Fruit fly (Drosophila melanogaster) whole organism, embryonic: ENCODE measurements around the gene Ret.

Experiments
- Asciz ChIP-seq: fragments of 200-800 bp; sonication (Bioruptor generic); optimal IDR thresholded peaks from 2 replicates; lab custom pipeline; 2017; ENCODE audit warnings: missing biosample characterization, mild to moderate bottlenecking, missing genetic modification characterization, missing genetic modification reagents
- Blimp-1 ChIP-seq: fragments of 200-800 bp; sonication (Bioruptor generic); optimal IDR thresholded peaks from 3 replicates; lab custom pipeline; 2018; ENCODE audit warnings: missing biosample characterization, missing genetic modification characterization, mild to moderate bottlenecking, moderate library complexity, missing genetic modification reagents
- CG11504 ChIP-seq: fragments of 200-800 bp; sonication (Bioruptor generic); optimal IDR thresholded peaks from 3 replicates; lab custom pipeline; 2019; ENCODE audit warnings: missing biosample characterization, mild to moderate bottlenecking, missing genetic modification characterization, moderate library complexity
- CG12744 ChIP-seq: fragments of 200-800 bp; sonication (Bioruptor generic); optimal IDR thresholded peaks from 2 replicates; lab custom pipeline; 2016; ENCODE audit warnings: missing biosample characterization, missing genetic modification characterization
- CG12769 ChIP-seq: fragments of 200-800 bp; sonication (Bioruptor generic); optimal IDR thresholded peaks from 2 replicates; lab custom pipeline; 2019; ENCODE audit warnings: missing biosample characterization, mild to moderate bottlenecking, missing genetic modification characterization, moderate library complexity
- CG17568 ChIP-seq: fragments of 200-800 bp; sonication (Bioruptor generic); optimal IDR thresholded peaks from 2 replicates; lab custom pipeline; 2018; ENCODE audit warnings: missing biosample characterization, mild to moderate bottlenecking, missing genetic modification characterization, moderate library complexity
- CG17829 ChIP-seq: fragments of 200-800 bp; optimal IDR thresholded peaks from 2 replicates; lab custom pipeline; 2019; ENCODE audit warnings: missing biosample characterization, mild to moderate bottlenecking, missing genetic modification characterization, moderate library complexity
- CG18619 ChIP-seq: fragments of 200-800 bp; sonication (Bioruptor generic); optimal IDR thresholded peaks from 3 replicates; lab custom pipeline; 2017; ENCODE audit warnings: missing biosample characterization, mild to moderate bottlenecking, missing genetic modification characterization
- CG2199 ChIP-seq: fragments of 200-800 bp; sonication (Bioruptor generic); IDR thresholded peaks from 3 replicates; pipeline ENCODE4 v1.3.6; 2022; ENCODE audit warnings: missing biosample characterization, missing genetic modification characterization
- CG2889 ChIP-seq: fragments of 200-800 bp; sonication (Bioruptor generic); IDR thresholded peaks from 3 replicates; pipeline ENCODE4 v1.3.6; 2022; ENCODE audit warnings: missing biosample characterization, missing genetic modification characterization
- CG31224 ChIP-seq: fragments of 200-800 bp; sonication (Bioruptor generic); IDR thresholded peaks from 2 replicates; pipeline ENCODE4 v1.3.6; 2022; ENCODE audit warnings: missing biosample characterization, missing genetic modification characterization
- CG3281 ChIP-seq: fragments of 200-800 bp; sonication (Bioruptor generic); optimal IDR thresholded peaks from 3 replicates; lab custom pipeline; 2017; ENCODE audit warnings: missing biosample characterization, mild to moderate bottlenecking, missing genetic modification characterization
- CG3995 ChIP-seq: fragments of 200-800 bp; sonication (Bioruptor generic); optimal IDR thresholded peaks from 3 replicates; lab custom pipeline; 2016; ENCODE audit warnings: missing biosample characterization, missing genetic modification characterization
- CG42726 ChIP-seq: fragments of 200-800 bp; sonication (Bioruptor generic); IDR thresholded peaks from 2 replicates; pipeline ENCODE4 v1.3.6; 2022; ENCODE audit warnings: missing biosample characterization, missing genetic modification characterization; ENCODE audit not compliant: partially characterized antibody
- CG4282 ChIP-seq: fragments of 200-800 bp; sonication (Bioruptor generic); optimal IDR thresholded peaks from 2 replicates; lab custom pipeline; 2016; ENCODE audit warnings: missing biosample characterization, missing genetic modification characterization
- CG4707 ChIP-seq: fragments of 200-800 bp; sonication (Bioruptor generic); optimal IDR thresholded peaks from 2 replicates; lab custom pipeline; 2018; ENCODE audit warnings: missing biosample characterization, mild to moderate bottlenecking, missing genetic modification characterization, moderate library complexity
- CG6272 ChIP-seq: fragments of 200-800 bp; sonication (Bioruptor generic); IDR thresholded peaks from 2 replicates; pipeline ENCODE4 v1.3.6; 2022; ENCODE audit warnings: missing biosample characterization, missing genetic modification characterization
- CG7271 ChIP-seq: fragments of 200-800 bp; sonication (Bioruptor generic); optimal IDR thresholded peaks from 2 replicates; lab custom pipeline; 2018; ENCODE audit warnings: missing biosample characterization, mild to moderate bottlenecking, missing genetic modification characterization, moderate library complexity
- CG7357 ChIP-seq: fragments of 200-800 bp; sonication (Bioruptor generic); IDR thresholded peaks from 3 replicates; pipeline ENCODE4 v1.3.6; 2022; ENCODE audit warnings: missing biosample characterization, missing genetic modification characterization
- Camta ChIP-seq: fragments of 200-800 bp; sonication (Bioruptor generic); optimal IDR thresholded peaks from 2 replicates; lab custom pipeline; 2016; ENCODE audit warnings: missing biosample characterization, missing genetic modification characterization
- Dad ChIP-seq: fragments of 200-800 bp; sonication (Bioruptor generic); optimal IDR thresholded peaks from 3 replicates; lab custom pipeline; 2016; ENCODE audit warnings: missing biosample characterization, missing genetic modification characterization
- Dbx ChIP-seq: fragments of 200-800 bp; sonication (Bioruptor generic); IDR thresholded peaks from 3 replicates; pipeline ENCODE4 v1.3.6; 2022; ENCODE audit warnings: missing biosample characterization, missing genetic modification characterization
- Dip2 ChIP-seq: fragments of 200-800 bp; sonication (Bioruptor generic); IDR thresholded peaks from 2 replicates; pipeline ENCODE4 v1.3.6; 2022; ENCODE audit warnings: missing biosample characterization, missing genetic modification characterization
- Doc3 ChIP-seq: fragments of 200-800 bp; sonication (Bioruptor generic); IDR thresholded peaks from 3 replicates; pipeline ENCODE4 v1.3.6; 2022; ENCODE audit warnings: missing biosample characterization, missing genetic modification characterization; ENCODE audit not compliant: partially characterized antibody
- Ets65A ChIP-seq: fragments of 200-800 bp; sonication (Bioruptor generic); peaks from one replicate; lab custom pipeline; 2016; ENCODE audit warnings: missing biosample characterization, missing genetic modification characterization
- Hsf ChIP-seq: fragments of 200-800 bp; sonication (Bioruptor generic); optimal IDR thresholded peaks from 3 replicates; lab custom pipeline; 2016; ENCODE audit warnings: missing biosample characterization, missing genetic modification characterization
- Mes4 ChIP-seq: fragments of 200-800 bp; sonication (Bioruptor generic); optimal IDR thresholded peaks from 2 replicates; lab custom pipeline; 2016; ENCODE audit warnings: missing biosample characterization, missing genetic modification characterization
- Nf-YB ChIP-seq: fragments of 200-800 bp; sonication (Bioruptor generic); optimal IDR thresholded peaks from 3 replicates; lab custom pipeline; 2019; ENCODE audit warnings: missing biosample characterization, mild to moderate bottlenecking, missing genetic modification characterization, moderate library complexity
- Optix ChIP-seq: fragments of 200-800 bp; sonication (Bioruptor generic); IDR thresholded peaks from 3 replicates; pipeline ENCODE4 v1.3.6; 2022; ENCODE audit warnings: missing biosample characterization, missing genetic modification characterization
- Ptx1 ChIP-seq: fragments of 200-800 bp; sonication (Bioruptor generic); IDR thresholded peaks from 2 replicates; pipeline ENCODE4 v1.3.6; 2022; ENCODE audit warnings: missing biosample characterization, missing genetic modification characterization
- Rx ChIP-seq: fragments of 200-800 bp; sonication (Bioruptor generic); IDR thresholded peaks from 2 replicates; pipeline ENCODE4 v1.3.6; 2022; ENCODE audit warnings: missing biosample characterization, missing genetic modification characterization
- Spps ChIP-seq: fragments of 200-800 bp; sonication (Bioruptor generic); optimal IDR thresholded peaks from 2 replicates; lab custom pipeline; 2018; ENCODE audit warnings: missing biosample characterization, mild to moderate bottlenecking, missing genetic modification characterization
- Taf1 ChIP-seq: fragments of 200-800 bp; sonication (Bioruptor generic); IDR thresholded peaks from 2 replicates; pipeline ENCODE4 v1.3.6; 2022; ENCODE audit warnings: missing biosample characterization, missing genetic modification characterization
- ara ChIP-seq: fragments of 200-800 bp; sonication (Bioruptor generic); IDR thresholded peaks from 2 replicates; pipeline ENCODE4 v1.3.6; 2022; ENCODE audit warnings: missing biosample characterization, missing genetic modification characterization
- dmrt11E ChIP-seq: fragments of 200-800 bp; sonication (Bioruptor generic); optimal IDR thresholded peaks from 3 replicates; lab custom pipeline; 2018; ENCODE audit warnings: missing biosample characterization, mild to moderate bottlenecking, missing genetic modification characterization, moderate library complexity
- emc ChIP-seq: fragments of 200-800 bp; sonication (Bioruptor generic); optimal IDR thresholded peaks from 2 replicates; lab custom pipeline; 2016; ENCODE audit warnings: missing biosample characterization, missing genetic modification characterization
- eyg ChIP-seq: fragments of 200-800 bp; sonication (Bioruptor generic); optimal IDR thresholded peaks from 3 replicates; lab custom pipeline; 2016; ENCODE audit warnings: missing biosample characterization, missing genetic modification characterization
- ftz-f1 ChIP-seq: fragments of 200-800 bp; sonication (Bioruptor generic); optimal IDR thresholded peaks from 2 replicates; lab custom pipeline; 2016; ENCODE audit warnings: missing biosample characterization, missing genetic modification characterization
- gfzf ChIP-seq: fragments of 200-800 bp; sonication (Bioruptor generic); optimal IDR thresholded peaks from 2 replicates; lab custom pipeline; 2016; ENCODE audit warnings: missing biosample characterization, mild to moderate bottlenecking, missing genetic modification characterization, moderate library complexity
- grn ChIP-seq: fragments of 200-800 bp; sonication (Bioruptor generic); optimal IDR thresholded peaks from 3 replicates; lab custom pipeline; 2017; ENCODE audit warnings: missing biosample characterization, missing genetic modification characterization
- lab ChIP-seq: fragments of 200-800 bp; sonication (Bioruptor generic); optimal IDR thresholded peaks from 3 replicates; lab custom pipeline; 2017; ENCODE audit warnings: missing biosample characterization, missing genetic modification characterization, mild to moderate bottlenecking, moderate library complexity, missing genetic modification reagents
- mld ChIP-seq: fragments of 200-800 bp; sonication (Bioruptor generic); IDR thresholded peaks from 3 replicates; pipeline ENCODE4 v1.3.6; 2022; ENCODE audit warnings: missing biosample characterization, missing genetic modification characterization; ENCODE audit not compliant: partially characterized antibody
- sc ChIP-seq, 3 experiments: fragments of >200 bp in 2 of 3; fragments of 200-800 bp in 1 of 3; sonication (Bioruptor generic) in 1 of 3; optimal IDR thresholded peaks; 2 replicates in 2 of 3; 3 replicates in 1 of 3; lab custom pipeline; 2017; ENCODE audit warnings: mild to moderate bottlenecking in 1 of 3, missing biosample characterization in 1 of 3, missing genetic modification characterization in 1 of 3, missing genetic modification reagents in 1 of 3
- sens-2 ChIP-seq: fragments of 200-800 bp; sonication (Bioruptor generic); IDR thresholded peaks from 2 replicates; pipeline ENCODE4 v1.3.6; 2022; ENCODE audit warnings: missing biosample characterization, missing genetic modification characterization
- tin ChIP-seq: fragments of 200-800 bp; sonication (Bioruptor generic); optimal IDR thresholded peaks from 3 replicates; lab custom pipeline; 2016; ENCODE audit warnings: missing biosample characterization, missing genetic modification characterization
- trh ChIP-seq: fragments of 200-800 bp; sonication (Bioruptor generic); optimal IDR thresholded peaks from 2 replicates; lab custom pipeline; 2016; ENCODE audit warnings: missing biosample characterization, missing genetic modification characterization
- unc-4 ChIP-seq: fragments of 200-800 bp; sonication (Bioruptor generic); IDR thresholded peaks from 2 replicates; pipeline ENCODE4 v1.3.6; 2022; ENCODE audit warnings: missing biosample characterization, missing genetic modification characterization; ENCODE audit not compliant: partially characterized antibody
- vnd ChIP-seq: fragments of 200-800 bp; sonication (Bioruptor generic); IDR thresholded peaks from 3 replicates; pipeline ENCODE4 v1.3.6; 2022; ENCODE audit warnings: missing biosample characterization, missing genetic modification characterization; ENCODE audit not compliant: partially characterized antibody
- yki ChIP-seq: fragments of >200 bp; optimal IDR thresholded peaks from 3 replicates; lab custom pipeline; 2018

The Ret gene

dm6 chr2L:21156156-21157040, 42.2 kb downstream of the Ret start, which contains the start of the genes Mpp6 and E2f2 (continued):
- peak; percentile 31 for TF ChIP-seq tin (GFP tag; lab: Kevin White, UChicago)
- no peak for TF ChIP-seq Spps (tag; lab: Kevin White, UChicago)
- no peak for TF ChIP-seq sens-2 (GFP tag; lab: Robert Waterston, UW)
- TF ChIP-seq sc (optimal IDR thresholded peaks at IDR 0.05; lab: Kevin White, UChicago): no peak
- no peak for TF ChIP-seq sc (GFP tag; optimal IDR thresholded peaks at IDR 0.05; lab: Kevin White, UChicago)
- peak; percentile 5 for TF ChIP-seq CG17829 (tag; lab: Kevin White, UChicago)
- TF ChIP-seq CG11504: peak; percentile 18
- no peak for TF ChIP-seq yki (lab: Kevin White, UChicago)
- TF ChIP-seq eyg (GFP tag; lab: Kevin White, UChicago): no peak
- no peak for TF ChIP-seq Mes4 (GFP tag; lab: Kevin White, UChicago)
- TF ChIP-seq CG42726: peak; percentile 93
- TF ChIP-seq CG7357 (GFP tag; lab: Robert Waterston, UW): no peak
- TF ChIP-seq CG31224 (GFP tag; lab: Robert Waterston, UW): no peak
- TF ChIP-seq unc-4: peak; percentile 79
- TF ChIP-seq Ptx1 (GFP tag; lab: Robert Waterston, UW): no peak
- TF ChIP-seq grn (GFP tag; lab: Kevin White, UChicago): no peak
- no peak for TF ChIP-seq CG4707
- no peak for TF ChIP-seq CG17568 (GFP tag; lab: Kevin White, UChicago)
- peak; percentile 87 for TF ChIP-seq Dbx (GFP tag; lab: Robert Waterston, UW)
- TF ChIP-seq dmrt11E (tag; lab: Kevin White, UChicago): no peak
- no peak for TF ChIP-seq trh
- peak; percentile 93 for TF ChIP-seq Ets65A
- no peak for TF ChIP-seq Rx (GFP tag; lab: Robert Waterston, UW)
- peak; percentile 50; the same call in 1 of the 2 replicates for TF ChIP-seq CG6272
- no peak for TF ChIP-seq lab (GFP tag; lab: Kevin White, UChicago)
- TF ChIP-seq Camta (GFP tag; lab: Kevin White, UChicago): no peak
- no peak for TF ChIP-seq Asciz (GFP tag; lab: Kevin White, UChicago)
- peak; percentile 24 for TF ChIP-seq Hsf
- TF ChIP-seq CG2199: no peak
- TF ChIP-seq gfzf (GFP tag; lab: Kevin White, UChicago): no peak
- no peak for TF ChIP-seq ara (GFP tag; lab: Robert Waterston, UW)
- TF ChIP-seq ftz-f1 (GFP tag; lab: Kevin White, UChicago): no peak
- TF ChIP-seq Blimp-1 (GFP tag; lab: Kevin White, UChicago): no peak
- peak; percentile 4 for TF ChIP-seq CG3281 (GFP tag; lab: Kevin White, UChicago)
- no peak for TF ChIP-seq Nf-YB
- peak; percentile 79 for TF ChIP-seq vnd (GFP tag; lab: Robert Waterston, UW)
- TF ChIP-seq CG18619 (GFP tag; lab: Kevin White, UChicago): peak; percentile 36
- TF ChIP-seq Dad (GFP tag; lab: Kevin White, UChicago): peak; percentile 1
- no peak for TF ChIP-seq CG12744 (GFP tag; lab: Kevin White, UChicago)
- no peak for TF ChIP-seq Taf1 (GFP tag; lab: Robert Waterston, UW)
- no peak for TF ChIP-seq CG2889 (GFP tag; lab: Robert Waterston, UW)
- peak; percentile 9 for TF ChIP-seq emc (GFP tag; lab: Kevin White, UChicago)
- no peak for TF ChIP-seq CG4282 (GFP tag; lab: Kevin White, UChicago)
- TF ChIP-seq CG12769 (tag; lab: Kevin White, UChicago): no peak
- TF ChIP-seq CG7271 (tag; lab: Kevin White, UChicago): no peak
- no peak for TF ChIP-seq CG3995
- TF ChIP-seq Dip2 (GFP tag; lab: Robert Waterston, UW): no peak
- TF ChIP-seq Doc3 (GFP tag; lab: Robert Waterston, UW): peak; percentile 57; the same call in 2 of the 3 replicates
- TF ChIP-seq mld (GFP tag; lab: Robert Waterston, UW): peak; percentile 84
- no peak for TF ChIP-seq Optix (GFP tag; lab: Robert Waterston, UW)
